Worm (Caenorhabditis elegans): ENCODE results near the gene crn-4.

- no peak for TF ChIP-seq elt-4 (tag; optimal IDR thresholded peaks at IDR 0.05)
- TF ChIP-seq ama-1 (optimal IDR thresholded peaks at IDR 0.05) = no peak
- no peak for TF ChIP-seq hlh-15 (tag; optimal IDR thresholded peaks at IDR 0.05)
- TF ChIP-seq unc-3 (GFP tag; conservative IDR thresholded peaks at IDR 0.05) = no peak
- TF ChIP-seq unc-3 (tag; optimal IDR thresholded peaks at IDR 0.05) = no peak
- no peak for TF ChIP-seq fkh-10 (GFP tag; optimal IDR thresholded peaks at IDR 0.05)
- TF ChIP-seq pat-9 (tag; optimal IDR thresholded peaks at IDR 0.05) = no peak
- no peak for TF ChIP-seq hlh-6 (tag; optimal IDR thresholded peaks at IDR 0.05)
- no peak for TF ChIP-seq ceh-19 (GFP tag; optimal IDR thresholded peaks at IDR 0.05)
- TF ChIP-seq eyg-1 (tag; optimal IDR thresholded peaks at IDR 0.05) = no peak
- TF ChIP-seq pha-4 (tag; optimal IDR thresholded peaks at IDR 0.05) = no peak
- no peak for TF ChIP-seq hlh-30 (tag; optimal IDR thresholded peaks at IDR 0.05; ENCODE audit: insufficient read depth)
- TF ChIP-seq che-1 (tag; optimal IDR thresholded peaks at IDR 0.05) = no peak
- no peak for TF ChIP-seq hlh-8 (tag; optimal IDR thresholded peaks at IDR 0.05)
- TF ChIP-seq F13H6.1 (tag; optimal IDR thresholded peaks at IDR 0.05) = no peak
These were observed 47.7 kb downstream of the crn-4 start for ce11 chrX:2210164-2210563.
